In genomic region chrX:1370104-1370802, dm6 we compare ENCODE assay signal across 1 fruit fly cellular context.
TF ChIP-seq lines count a peak whose summit lies in the region.

Gene ssx (plus strand): TSS chrX:1370580.

TF ChIP-seq in whole organism, embryonic, 481 proteins besides CTCF, POLR2A, EP300 and RAD21 (continued from another document and continues in another):
- peak; percentile 62 for TF ChIP-seq grn (GFP tag; optimal IDR thresholded peaks at IDR 0.05; lab: Kevin White, UChicago)
- peak; percentile 12 for TF ChIP-seq Ssrp (tag; optimal IDR thresholded peaks at IDR 0.05; lab: Kevin White, UChicago)
- no peak for TF ChIP-seq nom (GFP tag; optimal IDR thresholded peaks at IDR 0.05; lab: Kevin White, UChicago)
- TF ChIP-seq CG7271 (tag; optimal IDR thresholded peaks at IDR 0.05; lab: Kevin White, UChicago), result no peak
- peak; percentile 96 for TF ChIP-seq nerfin-2 (GFP tag; IDR thresholded peaks at IDR 0.05; lab: Robert Waterston, UW; ENCODE audit: partially characterized antibody)
- peak; percentile 70 for TF ChIP-seq Myb (GFP tag; optimal IDR thresholded peaks at IDR 0.05; lab: Kevin White, UChicago)
- peak; percentile 52 for TF ChIP-seq stc (GFP tag; IDR thresholded peaks at IDR 0.05; lab: Robert Waterston, UW)
- TF ChIP-seq CG15514 (GFP tag; optimal IDR thresholded peaks at IDR 0.05; lab: Kevin White, UChicago), result peak; percentile 98
- no peak for TF ChIP-seq CG14965 (GFP tag; optimal IDR thresholded peaks at IDR 0.05; lab: Kevin White, UChicago; ENCODE audit: borderline replicate concordance)
- peak; percentile 13 for TF ChIP-seq CG1647 (GFP tag; optimal IDR thresholded peaks at IDR 0.05; lab: Kevin White, UChicago)
- peak; percentile 74 for TF ChIP-seq CG2120 (GFP tag; optimal IDR thresholded peaks at IDR 0.05; lab: Kevin White, UChicago)
- TF ChIP-seq org-1 (GFP tag; optimal IDR thresholded peaks at IDR 0.05; lab: Kevin White, UChicago), result no peak
- TF ChIP-seq CG6854 (GFP tag; optimal IDR thresholded peaks at IDR 0.05; lab: Kevin White, UChicago), result peak; percentile 3
- TF ChIP-seq salm (tag; optimal IDR thresholded peaks at IDR 0.05; lab: Kevin White, UChicago), result no peak
- TF ChIP-seq CG9876 (GFP tag; optimal IDR thresholded peaks at IDR 0.05; lab: Kevin White, UChicago), result no peak
- no peak for TF ChIP-seq Deaf1 (tag; optimal IDR thresholded peaks at IDR 0.05; lab: Kevin White, UChicago)
- peak; percentile 50; the same call in 1 of the 2 replicates for TF ChIP-seq CG43689 (GFP tag; IDR thresholded peaks at IDR 0.05; lab: Robert Waterston, UW)
- TF ChIP-seq CG31441 (GFP tag; IDR thresholded peaks at IDR 0.05; lab: Robert Waterston, UW), result no peak; the same call in 1 of the 2 replicates
- peak; percentile 86 for TF ChIP-seq CG34224 (GFP tag; IDR thresholded peaks at IDR 0.05; lab: Robert Waterston, UW; ENCODE audit: partially characterized antibody)
- no peak for TF ChIP-seq pfk (GFP tag; optimal IDR thresholded peaks at IDR 0.05; lab: Kevin White, UChicago)
- TF ChIP-seq vnd (GFP tag; IDR thresholded peaks at IDR 0.05; lab: Robert Waterston, UW; ENCODE audit: partially characterized antibody), result peak; percentile 89
- TF ChIP-seq CG13894 (tag; optimal IDR thresholded peaks at IDR 0.05; lab: Kevin White, UChicago), result no peak
- TF ChIP-seq CG30020 (tag; optimal IDR thresholded peaks at IDR 0.05; lab: Kevin White, UChicago), result peak; percentile 29
- TF ChIP-seq Ptx1 (GFP tag; IDR thresholded peaks at IDR 0.05; lab: Robert Waterston, UW), result no peak
- no peak for TF ChIP-seq Gsc (GFP tag; IDR thresholded peaks at IDR 0.05; lab: Robert Waterston, UW)
- TF ChIP-seq Rfx (GFP tag; IDR thresholded peaks at IDR 0.05; lab: Robert Waterston, UW), result peak; percentile 50
- peak; percentile 42; the same call in 1 of the 2 replicates for TF ChIP-seq sob (GFP tag; IDR thresholded peaks at IDR 0.05; lab: Robert Waterston, UW)
- no peak for TF ChIP-seq D (optimal IDR thresholded peaks at IDR 0.05; lab: Kevin White, UChicago)
- no peak for TF ChIP-seq D (GFP tag; optimal IDR thresholded peaks at IDR 0.05; lab: Kevin White, UChicago)
- TF ChIP-seq BtbVII (GFP tag; optimal IDR thresholded peaks at IDR 0.05; lab: Kevin White, UChicago), result no peak
- TF ChIP-seq D19B (GFP tag; optimal IDR thresholded peaks at IDR 0.05; lab: Kevin White, UChicago), result no peak
- no peak for TF ChIP-seq sqz (GFP tag; optimal IDR thresholded peaks at IDR 0.05; lab: Kevin White, UChicago)
- no peak for TF ChIP-seq CG14050 (GFP tag; IDR thresholded peaks at IDR 0.05; lab: Robert Waterston, UW)
- peak; percentile 9 for TF ChIP-seq CG9609 (GFP tag; optimal IDR thresholded peaks at IDR 0.05; lab: Kevin White, UChicago)
- peak; percentile 30 for TF ChIP-seq CG9797 (GFP tag; optimal IDR thresholded peaks at IDR 0.05; lab: Kevin White, UChicago)
- peak; percentile 77; the same call in 1 of the 4 replicates for TF ChIP-seq chinmo (GFP tag; IDR thresholded peaks at IDR 0.05; lab: Robert Waterston, UW; ENCODE audit: partially characterized antibody)
- peak; percentile 60; the same call in 1 of the 3 replicates for TF ChIP-seq dysf (GFP tag; IDR thresholded peaks at IDR 0.05; lab: Robert Waterston, UW)
- peak; percentile 94 for TF ChIP-seq zf30C (GFP tag; optimal IDR thresholded peaks at IDR 0.05; lab: Kevin White, UChicago)
- TF ChIP-seq CG31224 (GFP tag; IDR thresholded peaks at IDR 0.05; lab: Robert Waterston, UW), result no peak
- peak; percentile 55 for TF ChIP-seq CG10366 (GFP tag; IDR thresholded peaks at IDR 0.05; lab: Robert Waterston, UW)
- TF ChIP-seq Neu2 (GFP tag; optimal IDR thresholded peaks at IDR 0.05; lab: Kevin White, UChicago; ENCODE audit: borderline replicate concordance), result no peak
- no peak for TF ChIP-seq fd3F (GFP tag; optimal IDR thresholded peaks at IDR 0.05; lab: Kevin White, UChicago)
- TF ChIP-seq CG14014 (GFP tag; IDR thresholded peaks at IDR 0.05; lab: Robert Waterston, UW), result 0 out of 2 replicates have a peak, but pooled peaks have one; percentile 50
- peak; percentile 82 for TF ChIP-seq stwl (tag; optimal IDR thresholded peaks at IDR 0.05; lab: Kevin White, UChicago)
- peak; percentile 4 for TF ChIP-seq CG10654 (GFP tag; optimal IDR thresholded peaks at IDR 0.05; lab: Kevin White, UChicago)
- TF ChIP-seq caup (GFP tag; optimal IDR thresholded peaks at IDR 0.05; lab: Kevin White, UChicago; ENCODE audit: severe bottlenecking), result no peak
- TF ChIP-seq sug (tag; optimal IDR thresholded peaks at IDR 0.05; lab: Kevin White, UChicago), result peak; percentile 36
- TF ChIP-seq Drgx (GFP tag; IDR thresholded peaks at IDR 0.05; lab: Robert Waterston, UW), result peak; percentile 64
- no peak for TF ChIP-seq CG10209 (GFP tag; optimal IDR thresholded peaks at IDR 0.05; lab: Kevin White, UChicago)
- no peak for TF ChIP-seq ftz-f1 (GFP tag; optimal IDR thresholded peaks at IDR 0.05; lab: Kevin White, UChicago)
- peak; percentile 18 to 36 for TF ChIP-seq Pdp1 (GFP tag; optimal IDR thresholded peaks at IDR 0.05; lab: Kevin White, UChicago)
- TF ChIP-seq trem (tag; optimal IDR thresholded peaks at IDR 0.05; lab: Kevin White, UChicago), result peak; percentile 50
- TF ChIP-seq twi (tag; optimal IDR thresholded peaks at IDR 0.05; lab: Kevin White, UChicago), result no peak
- TF ChIP-seq Ets97D (GFP tag; optimal IDR thresholded peaks at IDR 0.05; lab: Kevin White, UChicago), result peak; percentile 31
- TF ChIP-seq Tbp (GFP tag; optimal IDR thresholded peaks at IDR 0.05; lab: Kevin White, UChicago), result no peak
- peak; percentile 23 for TF ChIP-seq E2f2 (GFP tag; IDR thresholded peaks at IDR 0.05; lab: Robert Waterston, UW)
- no peak for TF ChIP-seq CG1233 (GFP tag; optimal IDR thresholded peaks at IDR 0.05; lab: Kevin White, UChicago)
- no peak for TF ChIP-seq CG6654 (GFP tag; optimal IDR thresholded peaks at IDR 0.05; lab: Kevin White, UChicago)
- peak; percentile 39 for TF ChIP-seq CG12942 (GFP tag; optimal IDR thresholded peaks at IDR 0.05; lab: Kevin White, UChicago)
- peak; percentile 2 for TF ChIP-seq CG4282 (GFP tag; optimal IDR thresholded peaks at IDR 0.05; lab: Kevin White, UChicago)
- TF ChIP-seq Lpt (GFP tag; optimal IDR thresholded peaks at IDR 0.05; lab: Kevin White, UChicago), result no peak
- TF ChIP-seq CkIIα-i1 (GFP tag; IDR thresholded peaks at IDR 0.05; lab: Robert Waterston, UW), result no peak
- TF ChIP-seq ap (GFP tag; IDR thresholded peaks at IDR 0.05; lab: Robert Waterston, UW), result no peak
- TF ChIP-seq CG4854 (GFP tag; optimal IDR thresholded peaks at IDR 0.05; lab: Kevin White, UChicago), result no peak
- no peak for TF ChIP-seq CG6683 (GFP tag; optimal IDR thresholded peaks at IDR 0.05; lab: Kevin White, UChicago)
- TF ChIP-seq CG34376 (GFP tag; optimal IDR thresholded peaks at IDR 0.05; lab: Kevin White, UChicago), result no peak
- TF ChIP-seq ara (GFP tag; IDR thresholded peaks at IDR 0.05; lab: Robert Waterston, UW), result peak; percentile 61; the same call in 1 of the 2 replicates
- TF ChIP-seq gt (GFP tag; IDR thresholded peaks at IDR 0.05; lab: Robert Waterston, UW), result no peak
- no peak for TF ChIP-seq cad (GFP tag; optimal IDR thresholded peaks at IDR 0.05; lab: Kevin White, UChicago)
- TF ChIP-seq crp (GFP tag; optimal IDR thresholded peaks at IDR 0.05; lab: Kevin White, UChicago), result peak in 1 of 2 experiments; percentile 22
- peak; percentile 26 for TF ChIP-seq CG17829 (tag; optimal IDR thresholded peaks at IDR 0.05; lab: Kevin White, UChicago)
- no peak for TF ChIP-seq jigr1 (GFP tag; IDR thresholded peaks at IDR 0.05; lab: Robert Waterston, UW)
- TF ChIP-seq CG2875 (GFP tag; optimal IDR thresholded peaks at IDR 0.05; lab: Kevin White, UChicago), result no peak
- no peak for TF ChIP-seq lab (GFP tag; optimal IDR thresholded peaks at IDR 0.05; lab: Kevin White, UChicago)
- TF ChIP-seq pzg (GFP tag; optimal IDR thresholded peaks at IDR 0.05; lab: Kevin White, UChicago), result peak; percentile 62
- TF ChIP-seq Fer3 (tag; optimal IDR thresholded peaks at IDR 0.05; lab: Kevin White, UChicago), result no peak
- no peak for TF ChIP-seq corto (GFP tag; optimal IDR thresholded peaks at IDR 0.05; lab: Kevin White, UChicago)
- peak; percentile 38 for TF ChIP-seq zfh2 (GFP tag; optimal IDR thresholded peaks at IDR 0.05; lab: Kevin White, UChicago)
- no peak for TF ChIP-seq CG3407 (GFP tag; optimal IDR thresholded peaks at IDR 0.05; lab: Kevin White, UChicago)
- no peak for TF ChIP-seq CG8924 (tag; optimal IDR thresholded peaks at IDR 0.05; lab: Kevin White, UChicago)
- no peak for TF ChIP-seq h (optimal IDR thresholded peaks at IDR 0.05; lab: Kevin White, UChicago)
- no peak for TF ChIP-seq CG10147 (GFP tag; optimal IDR thresholded peaks at IDR 0.05; lab: Kevin White, UChicago)
- TF ChIP-seq CG10267 (tag; optimal IDR thresholded peaks at IDR 0.05; lab: Kevin White, UChicago), result peak; percentile 41
- TF ChIP-seq CG4730 (GFP tag; IDR thresholded peaks at IDR 0.05; lab: Robert Waterston, UW), result no peak
- no peak for TF ChIP-seq ssp (GFP tag; IDR thresholded peaks at IDR 0.05; lab: Robert Waterston, UW)
- TF ChIP-seq CG5180 (GFP tag; optimal IDR thresholded peaks at IDR 0.05; lab: Kevin White, UChicago), result no peak
- TF ChIP-seq CrebB (tag; optimal IDR thresholded peaks at IDR 0.05; lab: Kevin White, UChicago), result no peak
- 0 out of 3 replicates have a peak, but pooled peaks have one; percentile 17 for TF ChIP-seq CG34422 (GFP tag; IDR thresholded peaks at IDR 0.05; lab: Robert Waterston, UW)
- TF ChIP-seq chn (GFP tag; optimal IDR thresholded peaks at IDR 0.05; lab: Kevin White, UChicago), result peak; percentile 46
- TF ChIP-seq dati (GFP tag; IDR thresholded peaks at IDR 0.05; lab: Robert Waterston, UW), result no peak
- peak; percentile 89 for TF ChIP-seq hb (GFP tag; IDR thresholded peaks at IDR 0.05; lab: Robert Waterston, UW; ENCODE audit: partially characterized antibody)
- no peak for TF ChIP-seq CG15073 (GFP tag; optimal IDR thresholded peaks at IDR 0.05; lab: Kevin White, UChicago)
- TF ChIP-seq Sry-β (GFP tag; optimal IDR thresholded peaks at IDR 0.05; lab: Kevin White, UChicago), result no peak
- no peak for TF ChIP-seq CG15696 (tag; optimal IDR thresholded peaks at IDR 0.05; lab: Kevin White, UChicago)
- no peak for TF ChIP-seq Fer1 (GFP tag; optimal IDR thresholded peaks at IDR 0.05; lab: Kevin White, UChicago)
- TF ChIP-seq CG18262 (tag; optimal IDR thresholded peaks at IDR 0.05; lab: Kevin White, UChicago), result peak; percentile 8
- TF ChIP-seq CG5245 (GFP tag; optimal IDR thresholded peaks at IDR 0.05; lab: Kevin White, UChicago), result no peak
- TF ChIP-seq ranshi (GFP tag; IDR thresholded peaks at IDR 0.05; lab: Robert Waterston, UW), result 0 out of 2 replicates have a peak, but pooled peaks have one; percentile 17
- TF ChIP-seq sim (GFP tag; IDR thresholded peaks at IDR 0.05; lab: Robert Waterston, UW), result no peak
- TF ChIP-seq CG12659 (GFP tag; optimal IDR thresholded peaks at IDR 0.05; lab: Kevin White, UChicago), result peak; percentile 70
- TF ChIP-seq nerfin-1 (tag; optimal IDR thresholded peaks at IDR 0.05; lab: Kevin White, UChicago), result no peak
- TF ChIP-seq lmd (GFP tag; IDR thresholded peaks at IDR 0.05; lab: Robert Waterston, UW), result peak; percentile 43; the same call in 1 of the 2 replicates
- peak; percentile 29 for TF ChIP-seq slp2 (GFP tag; optimal IDR thresholded peaks at IDR 0.05; lab: Kevin White, UChicago)
- TF ChIP-seq onecut (GFP tag; IDR thresholded peaks at IDR 0.05; lab: Robert Waterston, UW), result 0 out of 2 replicates have a peak, but pooled peaks have one; percentile 19
- TF ChIP-seq kay (GFP tag; optimal IDR thresholded peaks at IDR 0.05; lab: Kevin White, UChicago), result no peak
- TF ChIP-seq eyg (GFP tag; optimal IDR thresholded peaks at IDR 0.05; lab: Kevin White, UChicago), result no peak
- TF ChIP-seq dm (GFP tag; optimal IDR thresholded peaks at IDR 0.05; lab: Kevin White, UChicago), result no peak
- TF ChIP-seq CG31388 (GFP tag; optimal IDR thresholded peaks at IDR 0.05; lab: Kevin White, UChicago), result no peak
- peak; percentile 19; the same call in 1 of the 2 replicates for TF ChIP-seq CG11085 (GFP tag; IDR thresholded peaks at IDR 0.05; lab: Robert Waterston, UW)
- peak; percentile 70 for TF ChIP-seq sens (GFP tag; lab: Kevin White, UChicago)
- no peak for TF ChIP-seq sd (tag; optimal IDR thresholded peaks at IDR 0.05; lab: Kevin White, UChicago)
- peak; percentile 30 for TF ChIP-seq CG8388 (GFP tag; optimal IDR thresholded peaks at IDR 0.05; lab: Kevin White, UChicago)
- no peak for TF ChIP-seq prd (optimal IDR thresholded peaks at IDR 0.05; lab: Kevin White, UChicago)
- peak; percentile 50; the same call in 2 of the 3 replicates for TF ChIP-seq prd (GFP tag; IDR thresholded peaks at IDR 0.05; lab: Robert Waterston, UW)
- no peak for TF ChIP-seq gro (GFP tag; optimal IDR thresholded peaks at IDR 0.05; lab: Kevin White, UChicago)
- no peak for TF ChIP-seq CG15011 (GFP tag; optimal IDR thresholded peaks at IDR 0.05; lab: Kevin White, UChicago)
- TF ChIP-seq tna (GFP tag; IDR thresholded peaks at IDR 0.05; lab: Robert Waterston, UW; ENCODE audit: partially characterized antibody), result peak; percentile 88; the same call in 1 of the 2 replicates
- TF ChIP-seq al (GFP tag; IDR thresholded peaks at IDR 0.05; lab: Robert Waterston, UW), result 0 out of 2 replicates have a peak, but pooled peaks have one; percentile 4
- peak; percentile 6 for TF ChIP-seq NC2β (GFP tag; optimal IDR thresholded peaks at IDR 0.05; lab: Kevin White, UChicago)
- no peak for TF ChIP-seq CG8765 (GFP tag; IDR thresholded peaks at IDR 0.05; lab: Robert Waterston, UW)
- TF ChIP-seq sc (optimal IDR thresholded peaks at IDR 0.05; lab: Kevin White, UChicago), result no peak
- TF ChIP-seq sc (GFP tag; optimal IDR thresholded peaks at IDR 0.05; lab: Kevin White, UChicago), result no peak
- TF ChIP-seq CG6254 (GFP tag; optimal IDR thresholded peaks at IDR 0.05; lab: Kevin White, UChicago), result no peak
- TF ChIP-seq CG11398 (GFP tag; optimal IDR thresholded peaks at IDR 0.05; lab: Kevin White, UChicago), result no peak
- TF ChIP-seq Trl (optimal IDR thresholded peaks at IDR 0.05; lab: Kevin White, UChicago), result no peak
- peak; percentile 13 for TF ChIP-seq Trl (GFP tag; optimal IDR thresholded peaks at IDR 0.05; lab: Kevin White, UChicago)
- TF ChIP-seq CG12744 (GFP tag; optimal IDR thresholded peaks at IDR 0.05; lab: Kevin White, UChicago), result no peak
- TF ChIP-seq NK7.1 (GFP tag; optimal IDR thresholded peaks at IDR 0.05; lab: Kevin White, UChicago), result no peak
- TF ChIP-seq lilli (GFP tag; optimal IDR thresholded peaks at IDR 0.05; lab: Kevin White, UChicago), result peak; percentile 62
- TF ChIP-seq CG8478 (optimal IDR thresholded peaks at IDR 0.05; lab: Kevin White, UChicago), result peak; percentile 63
- no peak for TF ChIP-seq CG31365 (tag; optimal IDR thresholded peaks at IDR 0.05; lab: Kevin White, UChicago)
- TF ChIP-seq Scr (GFP tag; IDR thresholded peaks at IDR 0.05; lab: Robert Waterston, UW; ENCODE audit: partially characterized antibody), result peak; percentile 86
- TF ChIP-seq CG12104 (GFP tag; optimal IDR thresholded peaks at IDR 0.05; lab: Kevin White, UChicago), result no peak
